4 fruit fly cellular contexts compared by ENCODE assay signal in the genomic region with DNA sequence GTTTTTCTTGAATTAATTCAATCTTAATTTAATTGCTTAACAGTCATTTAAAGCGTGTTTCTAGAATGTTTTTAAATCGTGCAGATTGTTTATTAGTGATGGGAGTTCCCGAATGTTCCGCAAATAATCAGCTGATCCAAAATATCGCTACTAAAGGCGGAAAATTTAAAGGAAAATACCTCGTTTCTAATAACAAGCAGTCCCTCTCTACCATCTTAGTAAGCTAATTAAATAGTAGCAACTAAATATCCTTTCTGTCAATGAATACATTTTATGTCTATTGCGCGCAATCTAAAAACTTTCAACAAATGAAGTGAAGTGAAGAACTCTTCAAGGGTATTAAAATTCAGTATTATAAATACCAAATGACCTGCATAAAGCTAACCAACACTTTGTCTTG.
A peak's percentile ranks its signal among the peaks of the same experiment; 100 is the strongest.
TF ChIP-seq lines count a peak whose summit lies in the region.

Gene CG5290 (minus strand): TSS at position 118 of the 400 bp plus-strand sequence.

TF ChIP-seq in whole organism, adult, 20 proteins besides CTCF, POLR2A, EP300 and RAD21 (continued from another document):
- TF ChIP-seq Hr96 (GFP tag; optimal IDR thresholded peaks at IDR 0.05; lab: Kevin White, UChicago) (no peak), CG7101 (tag; optimal IDR thresholded peaks at IDR 0.05; lab: Kevin White, UChicago) (peak; percentile 60), Mnt (GFP tag; optimal IDR thresholded peaks at IDR 0.05; lab: Kevin White, UChicago) (peak; percentile 65)

TF ChIP-seq in whole organism, embryonic, 481 proteins besides CTCF, POLR2A, EP300 and RAD21 (continued from another document and continues in another):
- TF ChIP-seq Elba2 (GFP tag; optimal IDR thresholded peaks at IDR 0.05; lab: Kevin White, UChicago) (no peak), Lim3 (GFP tag; IDR thresholded peaks at IDR 0.05; lab: Robert Waterston, UW) (no peak), sisA (GFP tag; IDR thresholded peaks at IDR 0.05; lab: Robert Waterston, UW) (no peak), CG11696 (GFP tag; IDR thresholded peaks at IDR 0.05; lab: Robert Waterston, UW) (no peak), CG14050 (GFP tag; IDR thresholded peaks at IDR 0.05; lab: Robert Waterston, UW) (no peak), CG17186 (GFP tag; optimal IDR thresholded peaks at IDR 0.05; lab: Kevin White, UChicago) (no peak), her (GFP tag; optimal IDR thresholded peaks at IDR 0.05; lab: Kevin White, UChicago) (peak; percentile 32), CG15479 (GFP tag; optimal IDR thresholded peaks at IDR 0.05; lab: Kevin White, UChicago) (no peak), Sox102F (GFP tag; optimal IDR thresholded peaks at IDR 0.05; lab: Kevin White, UChicago) (no peak), inv (GFP tag; IDR thresholded peaks at IDR 0.05; lab: Robert Waterston, UW; ENCODE audit: partially characterized antibody) (peak; percentile 52; the same call in 1 of the 2 replicates), cad (GFP tag; optimal IDR thresholded peaks at IDR 0.05; lab: Kevin White, UChicago) (no peak), D19A (tag; optimal IDR thresholded peaks at IDR 0.05; lab: Kevin White, UChicago) (no peak), Mad (GFP tag; optimal IDR thresholded peaks at IDR 0.05; lab: Kevin White, UChicago) (no peak), lilli (GFP tag; optimal IDR thresholded peaks at IDR 0.05; lab: Kevin White, UChicago) (peak; percentile 63), CG3995 (GFP tag; optimal IDR thresholded peaks at IDR 0.05; lab: Kevin White, UChicago) (peak; percentile 88), Jarid2 (GFP tag; optimal IDR thresholded peaks at IDR 0.05; lab: Kevin White, UChicago) (no peak), MBD-R2 (GFP tag; IDR thresholded peaks at IDR 0.05; lab: Robert Waterston, UW) (peak; percentile 49), slou (GFP tag; optimal IDR thresholded peaks at IDR 0.05; lab: Kevin White, UChicago) (no peak), CG12155 (GFP tag; optimal IDR thresholded peaks at IDR 0.05; lab: Kevin White, UChicago) (peak; percentile 52), CG4424 (GFP tag; optimal IDR thresholded peaks at IDR 0.05; lab: Kevin White, UChicago) (peak; percentile 18), CG34422 (GFP tag; IDR thresholded peaks at IDR 0.05; lab: Robert Waterston, UW) (no peak), Doc3 (GFP tag; IDR thresholded peaks at IDR 0.05; lab: Robert Waterston, UW; ENCODE audit: partially characterized antibody) (peak; percentile 75), CG13123 (GFP tag; optimal IDR thresholded peaks at IDR 0.05; lab: Kevin White, UChicago) (no peak), Med (GFP tag; lab: Kevin White, UChicago) (peak; percentile 92), yki (optimal IDR thresholded peaks at IDR 0.05; lab: Kevin White, UChicago) (no peak), CG18764 (GFP tag; optimal IDR thresholded peaks at IDR 0.05; lab: Kevin White, UChicago) (peak; percentile 2), CG7786 (GFP tag; optimal IDR thresholded peaks at IDR 0.05; lab: Kevin White, UChicago) (no peak), CG3163 (GFP tag; optimal IDR thresholded peaks at IDR 0.05; lab: Kevin White, UChicago) (peak; percentile 31), CG13894 (tag; optimal IDR thresholded peaks at IDR 0.05; lab: Kevin White, UChicago) (peak; percentile 30), CG4707 (GFP tag; optimal IDR thresholded peaks at IDR 0.05; lab: Kevin White, UChicago) (no peak), trh (GFP tag; optimal IDR thresholded peaks at IDR 0.05; lab: Kevin White, UChicago) (no peak), exex (tag; optimal IDR thresholded peaks at IDR 0.05; lab: Kevin White, UChicago) (peak; percentile 10), CG31441 (GFP tag; IDR thresholded peaks at IDR 0.05; lab: Robert Waterston, UW) (no peak), Lpt (GFP tag; optimal IDR thresholded peaks at IDR 0.05; lab: Kevin White, UChicago) (no peak), CG3407 (GFP tag; optimal IDR thresholded peaks at IDR 0.05; lab: Kevin White, UChicago) (no peak), CG30403 (GFP tag; optimal IDR thresholded peaks at IDR 0.05; lab: Kevin White, UChicago) (peak; percentile 54), CG11560 (tag; IDR thresholded peaks at IDR 0.05; lab: Robert Waterston, UW) (no peak), CG10209 (GFP tag; optimal IDR thresholded peaks at IDR 0.05; lab: Kevin White, UChicago) (no peak), CG4820 (GFP tag; optimal IDR thresholded peaks at IDR 0.05; lab: Kevin White, UChicago) (peak; percentile 1), schlank (tag; optimal IDR thresholded peaks at IDR 0.05; lab: Kevin White, UChicago) (no peak), GATAe (GFP tag; conservative IDR thresholded peaks at IDR 0.05; lab: Robert Waterston, UW) (no peak), CG6854 (GFP tag; optimal IDR thresholded peaks at IDR 0.05; lab: Kevin White, UChicago) (no peak), CG11723 (GFP tag; optimal IDR thresholded peaks at IDR 0.05; lab: Kevin White, UChicago) (no peak)

TF ChIP-seq in whole organism, prepupa, 60 proteins besides CTCF, POLR2A, EP300 and RAD21 (continued from another document):
- peak; percentile 4 for TF ChIP-seq CG7368 (GFP tag; optimal IDR thresholded peaks at IDR 0.05; lab: Kevin White, UChicago)
- TF ChIP-seq Eip78C (GFP tag; lab: Kevin White, UChicago), result peak; percentile 71
- TF ChIP-seq OdsH (GFP tag; optimal IDR thresholded peaks at IDR 0.05; lab: Kevin White, UChicago), result peak; percentile 44
- peak; percentile 45 for TF ChIP-seq Met (GFP tag; optimal IDR thresholded peaks at IDR 0.05; lab: Kevin White, UChicago)
- TF ChIP-seq Hr4 (GFP tag; optimal IDR thresholded peaks at IDR 0.05; lab: Kevin White, UChicago), result peak; percentile 43
- peak; percentile 41 for TF ChIP-seq Hr39 (GFP tag; optimal IDR thresholded peaks at IDR 0.05; lab: Kevin White, UChicago)
- TF ChIP-seq fd85E (GFP tag; optimal IDR thresholded peaks at IDR 0.05; lab: Kevin White, UChicago), result no peak
- TF ChIP-seq CG10669 (GFP tag; optimal IDR thresholded peaks at IDR 0.05; lab: Kevin White, UChicago), result no peak
- no peak for TF ChIP-seq Hr38 (GFP tag; optimal IDR thresholded peaks at IDR 0.05; lab: Kevin White, UChicago)

TF ChIP-seq in whole organism, wandering third instar larva, 38 proteins besides CTCF, POLR2A, EP300 and RAD21 (continued from another document):
- TF ChIP-seq Sp1 (GFP tag; optimal IDR thresholded peaks at IDR 0.05; lab: Kevin White, UChicago), result peak; percentile 35
- TF ChIP-seq HLH106 (tag; optimal IDR thresholded peaks at IDR 0.05; lab: Kevin White, UChicago), result peak; percentile 34
- TF ChIP-seq woc (GFP tag; optimal IDR thresholded peaks at IDR 0.05; lab: Kevin White, UChicago), result peak; percentile 45
- peak; percentile 73 for TF ChIP-seq rgr (GFP tag; optimal IDR thresholded peaks at IDR 0.05; lab: Kevin White, UChicago)
- TF ChIP-seq brk (GFP tag; optimal IDR thresholded peaks at IDR 0.05; lab: Kevin White, UChicago), result peak; percentile 22
- no peak for TF ChIP-seq jim (GFP tag; optimal IDR thresholded peaks at IDR 0.05; lab: Kevin White, UChicago)
- TF ChIP-seq Jra (GFP tag; optimal IDR thresholded peaks at IDR 0.05; lab: Kevin White, UChicago), result peak; percentile 28
- no peak for TF ChIP-seq Rel (GFP tag; optimal IDR thresholded peaks at IDR 0.05; lab: Kevin White, UChicago)
- TF ChIP-seq Rel (tag; optimal IDR thresholded peaks at IDR 0.05; lab: Kevin White, UChicago), result no peak
- TF ChIP-seq Vsx2 (GFP tag; optimal IDR thresholded peaks at IDR 0.05; lab: Kevin White, UChicago; ENCODE audit: partially characterized antibody), result peak; percentile 54
- TF ChIP-seq Mio (GFP tag; optimal IDR thresholded peaks at IDR 0.05; lab: Kevin White, UChicago), result no peak
- TF ChIP-seq N (GFP tag; optimal IDR thresholded peaks at IDR 0.05; lab: Kevin White, UChicago), result no peak
- no peak for TF ChIP-seq Dif (GFP tag; optimal IDR thresholded peaks at IDR 0.05; lab: Kevin White, UChicago; ENCODE audit: partially characterized antibody)
- peak; percentile 66 for TF ChIP-seq Hnf4 (GFP tag; optimal IDR thresholded peaks at IDR 0.05; lab: Kevin White, UChicago)
- no peak for TF ChIP-seq Abd-B (GFP tag; optimal IDR thresholded peaks at IDR 0.05; lab: Kevin White, UChicago)
- no peak for TF ChIP-seq Dfd (GFP tag; optimal IDR thresholded peaks at IDR 0.05; lab: Kevin White, UChicago)
